Fruit fly (Drosophila melanogaster): ENCODE data around the gene orb2.

The orb2 gene

dm6 chr3L:8920710-8921109 lies 33.6 kb downstream of the orb2 start (continued):
- TF ChIP-seq YL-1 (GFP tag; optimal IDR thresholded peaks at IDR 0.05) = no peak
- peak; percentile 31 for TF ChIP-seq Nf-YB (GFP tag; optimal IDR thresholded peaks at IDR 0.05)
- peak; percentile 51 for TF ChIP-seq jing (GFP tag; optimal IDR thresholded peaks at IDR 0.05)
- TF ChIP-seq CG12942 (GFP tag; optimal IDR thresholded peaks at IDR 0.05) = peak; percentile 21
- no peak for TF ChIP-seq Spps (tag; optimal IDR thresholded peaks at IDR 0.05)
- no peak for TF ChIP-seq CG10543 (GFP tag; optimal IDR thresholded peaks at IDR 0.05)
- peak in 1 of 2 experiments; percentile 75 for TF ChIP-seq bsh (GFP tag; optimal IDR thresholded peaks at IDR 0.05)
- TF ChIP-seq CG3847 (GFP tag; IDR thresholded peaks at IDR 0.05) = no peak; the same call in 1 of the 2 replicates

dm6 chr3L:8919678-8920077 lies 34.6 kb downstream of the orb2 start:
- TF ChIP-seq Trl (optimal IDR thresholded peaks at IDR 0.05) = no peak
- no peak for TF ChIP-seq Trl (GFP tag; optimal IDR thresholded peaks at IDR 0.05)
- no peak for TF ChIP-seq CG3281 (GFP tag; optimal IDR thresholded peaks at IDR 0.05)
- peak; percentile 60; the same call in 1 of the 2 replicates for TF ChIP-seq Awh (GFP tag; IDR thresholded peaks at IDR 0.05)
- TF ChIP-seq cg (GFP tag; optimal IDR thresholded peaks at IDR 0.05) = peak; percentile 16
- TF ChIP-seq pum (GFP tag; optimal IDR thresholded peaks at IDR 0.05) = no peak
- no peak for TF ChIP-seq dati (GFP tag; IDR thresholded peaks at IDR 0.05)
- TF ChIP-seq Neu2 (GFP tag; optimal IDR thresholded peaks at IDR 0.05; ENCODE audit: borderline replicate concordance) = no peak
- peak; percentile 1 for TF ChIP-seq Med (GFP tag)
- no peak for TF ChIP-seq YL-1 (GFP tag; optimal IDR thresholded peaks at IDR 0.05)
- peak; percentile 50 for TF ChIP-seq CG8281 (tag; optimal IDR thresholded peaks at IDR 0.05)
- no peak for TF ChIP-seq h (optimal IDR thresholded peaks at IDR 0.05)
- peak; percentile 20; the same call in 1 of the 2 replicates for TF ChIP-seq vvl (GFP tag; IDR thresholded peaks at IDR 0.05)
- TF ChIP-seq slp2 (GFP tag; optimal IDR thresholded peaks at IDR 0.05) = no peak
- peak; percentile 62 for TF ChIP-seq Blimp-1 (GFP tag; optimal IDR thresholded peaks at IDR 0.05)

DNA sequence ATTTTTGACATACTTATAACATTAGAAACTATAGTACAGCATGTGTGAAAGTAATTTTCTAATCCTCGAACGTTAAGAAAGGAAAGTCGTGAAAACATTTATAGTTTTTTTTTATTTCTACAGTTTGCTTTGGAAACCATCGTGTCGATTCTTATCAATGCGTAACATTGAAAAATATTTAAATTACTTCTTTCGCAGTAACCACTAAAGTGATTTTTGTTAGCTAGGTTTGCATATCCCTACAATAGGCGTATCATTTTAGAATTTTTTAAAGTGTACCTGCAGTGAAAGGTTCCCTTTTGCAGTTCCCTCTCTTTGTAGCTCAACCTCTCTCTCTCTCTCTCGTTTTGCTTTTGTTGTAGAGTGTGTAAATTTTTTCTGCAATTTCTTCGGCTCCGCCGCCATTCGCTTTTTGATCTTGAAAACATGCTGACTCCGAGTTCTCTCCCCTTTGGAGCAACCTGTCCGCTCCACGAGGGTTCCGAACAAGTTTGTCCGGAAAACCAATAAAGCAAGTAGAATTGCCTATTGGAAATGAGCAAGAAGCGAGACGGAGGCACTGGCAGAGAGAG lies 40.6 kb downstream of the orb2 start:
- TF ChIP-seq CG7786 (GFP tag; optimal IDR thresholded peaks at IDR 0.05) = no peak
- TF ChIP-seq PHDP (tag; optimal IDR thresholded peaks at IDR 0.05) = no peak
- TF ChIP-seq CG14710 (tag; optimal IDR thresholded peaks at IDR 0.05) = no peak
- no peak for TF ChIP-seq inv (GFP tag; IDR thresholded peaks at IDR 0.05; ENCODE audit: partially characterized antibody)
- TF ChIP-seq bab2 (GFP tag; optimal IDR thresholded peaks at IDR 0.05) = no peak
- TF ChIP-seq CG6272 (GFP tag; IDR thresholded peaks at IDR 0.05) = no peak
- TF ChIP-seq bsh (GFP tag; optimal IDR thresholded peaks at IDR 0.05) = peak in 1 of 2 experiments; percentile 51
- no peak for TF ChIP-seq Xbp1 (GFP tag; optimal IDR thresholded peaks at IDR 0.05)
- TF ChIP-seq da (GFP tag; optimal IDR thresholded peaks at IDR 0.05) = no peak
- TF ChIP-seq CG1832 (GFP tag; optimal IDR thresholded peaks at IDR 0.05) = peak; percentile 29
- no peak for TF ChIP-seq onecut (GFP tag; IDR thresholded peaks at IDR 0.05)
- no peak for TF ChIP-seq Awh (GFP tag; IDR thresholded peaks at IDR 0.05)
- no peak for TF ChIP-seq CG6689 (GFP tag; IDR thresholded peaks at IDR 0.05)
- TF ChIP-seq unc-4 (GFP tag; IDR thresholded peaks at IDR 0.05; ENCODE audit: partially characterized antibody) = no peak
- TF ChIP-seq CG12104 (GFP tag; optimal IDR thresholded peaks at IDR 0.05) = no peak
- TF ChIP-seq zfh1 (GFP tag; IDR thresholded peaks at IDR 0.05) = 0 out of 3 replicates have a peak, but pooled peaks have one; percentile 1
- no peak for TF ChIP-seq Oli (tag; optimal IDR thresholded peaks at IDR 0.05)
- no peak for TF ChIP-seq bcd (GFP tag; optimal IDR thresholded peaks at IDR 0.05)
- no peak for TF ChIP-seq odd (GFP tag; optimal IDR thresholded peaks at IDR 0.05)
- TF ChIP-seq stc (GFP tag; IDR thresholded peaks at IDR 0.05) = no peak
- TF ChIP-seq CG12769 (tag; optimal IDR thresholded peaks at IDR 0.05) = peak; percentile 66
- TF ChIP-seq gro (GFP tag; optimal IDR thresholded peaks at IDR 0.05) = no peak
- TF ChIP-seq zen2 (GFP tag; IDR thresholded peaks at IDR 0.05; ENCODE audit: partially characterized antibody) = no peak
- no peak for TF ChIP-seq sna (GFP tag; IDR thresholded peaks at IDR 0.05; ENCODE audit: partially characterized antibody)
- no peak for TF ChIP-seq nerfin-2 (GFP tag; IDR thresholded peaks at IDR 0.05; ENCODE audit: partially characterized antibody)
- no peak for TF ChIP-seq Deaf1 (tag; optimal IDR thresholded peaks at IDR 0.05)
- no peak for TF ChIP-seq Blimp-1 (GFP tag; optimal IDR thresholded peaks at IDR 0.05)
- TF ChIP-seq CG2712 (tag; optimal IDR thresholded peaks at IDR 0.05) = no peak
- no peak for TF ChIP-seq Optix (GFP tag; IDR thresholded peaks at IDR 0.05)

Data from whole organism, embryonic.